Worm (Caenorhabditis elegans) whole organism, L3 larva: ENCODE data around the gene ncs-5.

Source experiments
- ceh-16 ChIP-seq: sonication (generic microtip); optimal IDR thresholded peaks from 2 replicates; lab custom pipeline; 2017; ENCODE audit warnings: missing biosample characterization, missing genetic modification characterization
- ceh-28 ChIP-seq: fragments of 150-350 bp; optimal IDR thresholded peaks from 2 replicates; lab custom pipeline; 2014; ENCODE audit warnings: missing biosample characterization, missing genetic modification reagents, missing genetic modification characterization
- ceh-82 ChIP-seq: fragments of 150-350 bp; optimal IDR thresholded peaks from 2 replicates; lab custom pipeline; 2014; ENCODE audit warnings: missing biosample characterization, missing genetic modification characterization
- daf-12 ChIP-seq: fragments of 150-350 bp; optimal IDR thresholded peaks from 2 replicates; lab custom pipeline; 2014; ENCODE audit warnings: missing biosample characterization, missing genetic modification reagents, missing genetic modification characterization
- egl-27 ChIP-seq: sonication (generic microtip); optimal IDR thresholded peaks from 4 replicates; lab custom pipeline; 2017; ENCODE audit warnings: missing biosample characterization, missing genetic modification reagents, missing genetic modification characterization
- egl-5 ChIP-seq: fragments of 150-350 bp; optimal IDR thresholded peaks from 2 replicates; lab custom pipeline; 2017; ENCODE audit warnings: missing biosample characterization, missing genetic modification reagents, missing genetic modification characterization, inconsistent platforms
- elt-1 ChIP-seq: fragments of 150-350 bp; optimal IDR thresholded peaks from 2 replicates; lab custom pipeline; 2014; ENCODE audit warnings: missing biosample characterization, missing genetic modification characterization
- elt-2 ChIP-seq: sonication (generic microtip); optimal IDR thresholded peaks from 2 replicates; lab custom pipeline; 2016; ENCODE audit warnings: missing genetic modification reagents, mild to moderate bottlenecking, missing genetic modification characterization, missing compliant biosample characterization
- elt-3 ChIP-seq, 3 experiments: fragments of 150-350 bp in 1 of 3; sonication (generic microtip) in 2 of 3; optimal IDR thresholded peaks; 2 replicates in 2 of 3; 4 replicates in 1 of 3; lab custom pipeline; 2014 to 2017; ENCODE audit warnings: missing biosample characterization in 3 of 3, missing genetic modification characterization in 3 of 3
- eor-1 ChIP-seq, 2 experiments: fragments of 150-350 bp; optimal IDR thresholded peaks; 2 replicates each; lab custom pipeline; 2014 to 2018; ENCODE audit warnings: missing biosample characterization in 2 of 2, missing genetic modification characterization in 2 of 2
- fkh-10 ChIP-seq: sonication (generic microtip); optimal IDR thresholded peaks from 2 replicates; lab custom pipeline; 2017; ENCODE audit warnings: missing biosample characterization, missing genetic modification reagents, missing genetic modification characterization
- fkh-2 ChIP-seq: fragments of 150-350 bp; optimal IDR thresholded peaks from 2 replicates; lab custom pipeline; 2014; ENCODE audit warnings: missing biosample characterization, missing genetic modification reagents, missing genetic modification characterization
- hmg-11 ChIP-seq: sonication (generic microtip); optimal IDR thresholded peaks from 2 replicates; lab custom pipeline; 2016; ENCODE audit warnings: missing genetic modification characterization, missing compliant biosample characterization
- jun-1 ChIP-seq: fragments of 150-350 bp; optimal IDR thresholded peaks from 2 replicates; lab custom pipeline; 2014; ENCODE audit warnings: missing biosample characterization, missing genetic modification reagents, missing genetic modification characterization
- lin-15B ChIP-seq: fragments of 150-350 bp; optimal IDR thresholded peaks from 2 replicates; lab custom pipeline; 2014; ENCODE audit warnings: missing biosample characterization, missing genetic modification characterization
- mml-1 ChIP-seq: fragments of 150-350 bp; sonication (generic microtip); optimal IDR thresholded peaks from 3 replicates; lab custom pipeline; 2014; ENCODE audit warnings: missing biosample characterization, missing genetic modification characterization
- nfya-1 ChIP-seq: sonication (generic microtip); optimal IDR thresholded peaks from 2 replicates; lab custom pipeline; 2017; ENCODE audit warnings: missing genetic modification characterization, mild to moderate bottlenecking, missing compliant biosample characterization, antibody characterized with exemption, moderate library complexity; ENCODE audit not compliant: insufficient read depth
- nhr-11 ChIP-seq: fragments of 150-350 bp; optimal IDR thresholded peaks from 2 replicates; lab custom pipeline; 2014; ENCODE audit warnings: missing biosample characterization, missing genetic modification characterization
- nhr-12 ChIP-seq: fragments of 150-350 bp; optimal IDR thresholded peaks from 2 replicates; lab custom pipeline; 2014; ENCODE audit warnings: missing biosample characterization, missing genetic modification characterization
- nhr-25 ChIP-seq: sonication (generic microtip); optimal IDR thresholded peaks from 2 replicates; lab custom pipeline; 2017; ENCODE audit warnings: missing biosample characterization, missing genetic modification characterization
- nhr-28 ChIP-seq: fragments of 150-350 bp; optimal IDR thresholded peaks from 2 replicates; lab custom pipeline; 2014; ENCODE audit warnings: missing biosample characterization, missing genetic modification characterization
- nhr-43 ChIP-seq: sonication (generic microtip); optimal IDR thresholded peaks from 2 replicates; lab custom pipeline; 2016; ENCODE audit warnings: mild to moderate bottlenecking, missing genetic modification characterization, missing compliant biosample characterization; ENCODE audit not compliant: poor library complexity, severe bottlenecking
- nhr-67 ChIP-seq: fragments of 150-350 bp; optimal IDR thresholded peaks from 2 replicates; lab custom pipeline; 2014; ENCODE audit warnings: missing biosample characterization, missing genetic modification characterization
- nhr-76 ChIP-seq: fragments of 150-350 bp; sonication (generic microtip); optimal IDR thresholded peaks from 5 replicates; lab custom pipeline; 2014; ENCODE audit warnings: missing biosample characterization, missing genetic modification characterization
- sea-2 ChIP-seq: fragments of 150-350 bp; sonication (generic microtip); optimal IDR thresholded peaks from 4 replicates; lab custom pipeline; 2014; ENCODE audit warnings: missing biosample characterization, missing genetic modification reagents, missing genetic modification characterization
- skn-1 ChIP-seq: fragments of 150-350 bp; optimal IDR thresholded peaks from 2 replicates; lab custom pipeline; 2014; ENCODE audit warnings: missing biosample characterization, missing genetic modification characterization
- snpc-4 ChIP-seq: fragments of 150-350 bp; optimal IDR thresholded peaks from 2 replicates; lab custom pipeline; 2014; ENCODE audit warnings: missing biosample characterization, missing genetic modification characterization
- tbx-2 ChIP-seq: sonication (generic microtip); optimal IDR thresholded peaks from 2 replicates; lab custom pipeline; 2016; ENCODE audit warnings: mild to moderate bottlenecking, missing genetic modification characterization, missing compliant biosample characterization
- unc-39 ChIP-seq: sonication (generic microtip); optimal IDR thresholded peaks from 4 replicates; lab custom pipeline; 2017; ENCODE audit warnings: missing biosample characterization, missing genetic modification characterization
- unc-62 ChIP-seq: fragments of 150-350 bp; sonication (generic microtip); optimal IDR thresholded peaks from 4 replicates; lab custom pipeline; 2014; ENCODE audit warnings: missing biosample characterization, missing genetic modification reagents, missing genetic modification characterization
- zag-1 ChIP-seq: fragments of 150-350 bp; optimal IDR thresholded peaks from 2 replicates; lab custom pipeline; 2014; ENCODE audit warnings: missing biosample characterization, missing genetic modification characterization
- ztf-11 ChIP-seq: fragments of 150-350 bp; optimal IDR thresholded peaks from 2 replicates; lab custom pipeline; 2014; ENCODE audit warnings: missing biosample characterization, missing genetic modification characterization
- ztf-4 ChIP-seq: fragments of 150-350 bp; optimal IDR thresholded peaks from 2 replicates; lab custom pipeline; 2014; ENCODE audit warnings: missing biosample characterization, missing genetic modification characterization

The ncs-5 gene

DNA sequence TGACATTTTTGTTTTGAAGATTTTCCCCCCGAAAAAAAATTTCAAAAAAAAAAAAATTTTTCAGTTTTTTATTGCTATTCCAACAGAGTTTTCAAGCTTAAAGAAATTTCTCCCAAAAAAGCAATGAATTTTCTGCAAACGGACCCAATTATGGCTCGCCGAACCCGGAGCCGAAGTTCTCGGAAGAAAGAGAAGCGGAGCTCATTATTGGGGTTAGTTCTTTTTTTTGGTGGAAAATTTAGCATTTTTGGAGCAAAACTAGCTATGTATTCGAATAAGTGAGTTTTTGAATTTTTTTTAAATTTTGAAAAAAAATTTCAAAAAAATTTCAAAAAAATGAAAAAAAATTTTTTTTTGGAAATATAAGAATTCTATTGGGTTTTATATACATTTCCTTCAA, at the start of gene ncs-5:
Gene ncs-5 (plus strand): TSS at position 124 of the 400 bp plus-strand sequence.
- TF ChIP-seq hmg-11 (tag; lab: Kevin White, UChicago) (no peak), nhr-25 (tag; lab: Kevin White, UChicago) (no peak), snpc-4 (tag; lab: Kevin White, UChicago) (no peak), daf-12 (tag; lab: Kevin White, UChicago) (no peak), skn-1 (tag; lab: Kevin White, UChicago) (no peak), jun-1 (tag; lab: Kevin White, UChicago) (no peak), ztf-11 (tag; lab: Kevin White, UChicago) (no peak), unc-62 (GFP tag; lab: Kevin White, UChicago) (no peak), nhr-43 (tag; lab: Kevin White, UChicago) (no peak), nhr-67 (tag; lab: Kevin White, UChicago) (no peak)

DNA sequence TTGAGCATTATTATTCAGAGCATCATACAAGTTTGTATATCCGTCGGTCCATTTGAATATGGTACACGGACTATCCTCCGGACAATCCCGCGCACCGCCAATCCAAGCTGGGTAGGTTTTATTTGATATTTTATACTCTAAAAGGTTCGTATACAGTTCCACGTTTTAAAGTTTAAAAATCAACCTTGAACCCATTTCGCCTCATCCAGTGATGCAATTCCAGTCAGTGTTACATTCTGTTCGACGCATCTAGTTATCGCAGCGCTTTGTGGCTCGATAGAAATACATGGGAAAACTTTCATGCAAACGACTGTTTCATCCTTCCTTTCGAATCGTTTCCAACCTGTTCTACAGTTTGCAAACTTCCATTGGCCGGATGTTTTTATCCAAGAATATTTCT, 49.7 kb upstream of the ncs-5 start:
- TF ChIP-seq tbx-2 (tag; lab: Kevin White, UChicago) = no peak
- no peak for TF ChIP-seq snpc-4 (tag; lab: Kevin White, UChicago)

DNA sequence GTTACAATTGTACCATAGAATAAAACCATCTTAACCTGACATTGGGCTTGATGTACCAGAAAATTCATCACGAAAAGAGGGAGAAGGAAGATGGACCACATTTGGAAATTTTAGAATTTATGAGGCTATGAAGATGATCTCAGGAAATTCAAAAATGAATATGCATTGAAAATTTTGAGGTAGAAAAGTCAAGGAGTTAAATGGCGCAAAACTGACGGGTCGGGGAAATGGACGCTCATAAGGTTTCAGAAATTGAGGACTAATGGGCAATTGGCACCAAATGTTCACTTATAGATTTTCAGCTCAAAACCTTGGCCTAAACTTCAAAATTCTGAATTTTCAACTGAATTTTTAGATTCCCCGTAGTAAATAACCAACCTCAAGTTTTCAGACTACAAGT, 48.9 kb upstream of the ncs-5 start, which contains the start of gene clec-255:
Gene clec-255 (minus strand): TSS at position 101 of the 400 bp plus-strand sequence.
- TF ChIP-seq egl-5 (tag; lab: Kevin White, UChicago) = no peak
- no peak for TF ChIP-seq nfya-1
- TF ChIP-seq unc-39 = no peak
- no peak for TF ChIP-seq elt-1
- no peak for TF ChIP-seq nhr-11 (tag; lab: Kevin White, UChicago)
- TF ChIP-seq daf-12 (tag; lab: Kevin White, UChicago) = no peak
- no peak for TF ChIP-seq ceh-16 (tag; lab: Kevin White, UChicago)
- TF ChIP-seq mml-1 (tag; lab: Kevin White, UChicago) = no peak
- no peak for TF ChIP-seq lin-15B
- no peak for TF ChIP-seq nhr-76
- no peak for TF ChIP-seq sea-2 (GFP tag; lab: Kevin White, UChicago)
- no peak for TF ChIP-seq fkh-10 (GFP tag; lab: Kevin White, UChicago)
- no peak for TF ChIP-seq tbx-2 (tag; lab: Kevin White, UChicago)
- TF ChIP-seq nhr-28 (tag; lab: Kevin White, UChicago) = no peak
- no peak for TF ChIP-seq elt-2 (tag; lab: Kevin White, UChicago)
- TF ChIP-seq fkh-2 = no peak
- no peak for TF ChIP-seq nhr-67 (tag; lab: Kevin White, UChicago)
- TF ChIP-seq, all 47 proteins: peak for 0

ce11 chrV:18771390-18771789, 48.2 kb upstream of the ncs-5 start, which contains the start of gene clec-256:
clec-256 (plus strand) TSS chrV:18771690.
- TF ChIP-seq egl-27 (tag; lab: Kevin White, UChicago) (no peak), nhr-43 (tag; lab: Kevin White, UChicago) (no peak), ceh-82 (tag; lab: Kevin White, UChicago) (no peak), elt-3 (tag; optimal IDR thresholded peaks at IDR 0.05; lab: Kevin White, UChicago) (no peak)
- TF ChIP-seq, all 47 proteins: peak for 0

ce11 chrV:18771804-18772386, 47.7 kb upstream of the ncs-5 start:
- TF ChIP-seq sea-2 (GFP tag; lab: Kevin White, UChicago) (no peak), nhr-67 (tag; lab: Kevin White, UChicago) (no peak), ztf-4 (tag; lab: Kevin White, UChicago) (no peak), nhr-12 (tag; lab: Kevin White, UChicago) (no peak), ceh-28 (tag; lab: Kevin White, UChicago) (no peak), zag-1 (no peak), eor-1 (tag; optimal IDR thresholded peaks at IDR 0.05; lab: Kevin White, UChicago) (no peak), mml-1 (tag; lab: Kevin White, UChicago) (no peak), nfya-1 (no peak), elt-2 (tag; lab: Kevin White, UChicago) (no peak)
